Worm (Caenorhabditis elegans) whole organism, late embryonic: Measurements from ENCODE around the gene F11A10.6.

ENCODE experiments used
- C08G9.2 ChIP-seq: sonication (generic microtip); optimal IDR thresholded peaks from 2 replicates; lab custom pipeline; 2016; ENCODE audit warnings: mild to moderate bottlenecking, missing genetic modification characterization, moderate library complexity, missing compliant biosample characterization
- K02D7.2 ChIP-seq: sonication (generic microtip); optimal IDR thresholded peaks from 2 replicates; lab custom pipeline; 2017; ENCODE audit warnings: mild to moderate bottlenecking, missing genetic modification characterization, missing compliant biosample characterization
- ama-1 ChIP-seq: fragments of 150-350 bp; optimal IDR thresholded peaks from 2 replicates; lab custom pipeline; 2014
- ceh-14 ChIP-seq: sonication (generic microtip); optimal IDR thresholded peaks from 2 replicates; lab custom pipeline; 2016; ENCODE audit warnings: missing genotype, missing genetic modification characterization, missing compliant biosample characterization
- ceh-18 ChIP-seq: sonication (generic microtip); optimal IDR thresholded peaks from 2 replicates; lab custom pipeline; 2016; ENCODE audit warnings: missing genetic modification characterization, missing compliant biosample characterization
- ceh-19 ChIP-seq: fragments of 200-800 bp; sonication (Bioruptor generic); optimal IDR thresholded peaks from 2 replicates; lab custom pipeline; 2018; ENCODE audit warnings: mild to moderate bottlenecking, missing genetic modification characterization, missing compliant biosample characterization
- ceh-24 ChIP-seq: sonication (generic microtip); optimal IDR thresholded peaks from 2 replicates; lab custom pipeline; 2016; ENCODE audit warnings: mild to moderate bottlenecking, missing genetic modification characterization, missing compliant biosample characterization
- ceh-30 ChIP-seq: fragments of 150-350 bp; optimal IDR thresholded peaks from 2 replicates; lab custom pipeline; 2014; ENCODE audit warnings: missing biosample characterization, missing genetic modification characterization
- ceh-31 ChIP-seq: sonication (generic microtip); optimal IDR thresholded peaks from 2 replicates; lab custom pipeline; 2016; ENCODE audit warnings: missing genetic modification characterization, missing compliant biosample characterization
- ceh-34 ChIP-seq: sonication (generic microtip); optimal IDR thresholded peaks from 2 replicates; lab custom pipeline; 2016; ENCODE audit warnings: mild to moderate bottlenecking, missing genetic modification characterization, missing compliant biosample characterization
- ceh-48 ChIP-seq: sonication (generic microtip); optimal IDR thresholded peaks from 2 replicates; lab custom pipeline; 2016; ENCODE audit warnings: missing genetic modification characterization, inconsistent platforms, missing compliant biosample characterization
- ceh-9 ChIP-seq: sonication (generic microtip); optimal IDR thresholded peaks from 2 replicates; lab custom pipeline; 2016; ENCODE audit warnings: mild to moderate bottlenecking, missing genetic modification characterization, inconsistent platforms, missing compliant biosample characterization
- dmd-4 ChIP-seq: sonication (generic microtip); optimal IDR thresholded peaks from 2 replicates; lab custom pipeline; 2016; ENCODE audit warnings: borderline replicate concordance, missing genetic modification characterization, missing compliant biosample characterization
- elt-2 ChIP-seq: sonication (generic microtip); optimal IDR thresholded peaks from 2 replicates; lab custom pipeline; 2016; ENCODE audit warnings: missing genetic modification reagents, missing genetic modification characterization, missing compliant biosample characterization
- fkh-10 ChIP-seq: fragments of 150-350 bp; optimal IDR thresholded peaks from 2 replicates; lab custom pipeline; 2014; ENCODE audit warnings: missing biosample characterization, missing genetic modification reagents, missing genetic modification characterization
- gmeb-2 ChIP-seq: sonication (generic microtip); optimal IDR thresholded peaks from 2 replicates; lab custom pipeline; 2016; ENCODE audit warnings: missing genetic modification characterization, inconsistent platforms, missing compliant biosample characterization
- hlh-15 ChIP-seq: sonication (generic microtip); optimal IDR thresholded peaks from 2 replicates; lab custom pipeline; 2016; ENCODE audit warnings: missing genetic modification characterization, missing compliant biosample characterization
- hlh-30 ChIP-seq: sonication (generic microtip); optimal IDR thresholded peaks from 2 replicates; lab custom pipeline; 2017; ENCODE audit warnings: antibody characterized with exemption, missing genetic modification characterization, missing compliant biosample characterization; ENCODE audit not compliant: insufficient read depth
- hlh-6 ChIP-seq: sonication (generic microtip); optimal IDR thresholded peaks from 2 replicates; lab custom pipeline; 2016; ENCODE audit warnings: missing genotype, missing genetic modification characterization, missing compliant biosample characterization
- hlh-8 ChIP-seq: sonication (generic microtip); optimal IDR thresholded peaks from 2 replicates; lab custom pipeline; 2016; ENCODE audit warnings: missing genotype, missing genetic modification characterization, missing compliant biosample characterization
- lin-11 ChIP-seq: fragments of 200-800 bp; sonication (Bioruptor generic); optimal IDR thresholded peaks from 2 replicates; lab custom pipeline; 2018; ENCODE audit warnings: mild to moderate bottlenecking, missing genetic modification characterization, missing compliant biosample characterization
- madf-2 ChIP-seq: sonication (generic microtip); optimal IDR thresholded peaks from 2 replicates; lab custom pipeline; 2017; ENCODE audit warnings: missing genetic modification characterization, missing compliant biosample characterization
- nfya-1 ChIP-seq: sonication (generic microtip); optimal IDR thresholded peaks from 2 replicates; lab custom pipeline; 2017; ENCODE audit warnings: missing genetic modification characterization, mild to moderate bottlenecking, missing compliant biosample characterization, antibody characterized with exemption, moderate library complexity
- nhr-11 ChIP-seq: fragments of 150-350 bp; optimal IDR thresholded peaks from 2 replicates; lab custom pipeline; 2014; ENCODE audit warnings: missing biosample characterization, missing genetic modification characterization
- odd-2 ChIP-seq: sonication (generic microtip); optimal IDR thresholded peaks from 2 replicates; lab custom pipeline; 2017; ENCODE audit warnings: antibody characterized with exemption, mild to moderate bottlenecking, missing genetic modification characterization, missing compliant biosample characterization
- pag-3 ChIP-seq: sonication (generic microtip); optimal IDR thresholded peaks from 2 replicates; lab custom pipeline; 2016; ENCODE audit warnings: missing compliant biosample characterization, missing genetic modification characterization, borderline replicate concordance
- pax-1 ChIP-seq: fragments of 150-350 bp; optimal IDR thresholded peaks from 2 replicates; lab custom pipeline; 2014; ENCODE audit warnings: missing biosample characterization, missing genetic modification characterization
- pha-2 ChIP-seq: sonication (generic microtip); optimal IDR thresholded peaks from 2 replicates; lab custom pipeline; 2017; ENCODE audit warnings: mild to moderate bottlenecking, missing genetic modification characterization, missing compliant biosample characterization
- pros-1 ChIP-seq: fragments of 150-350 bp; optimal IDR thresholded peaks from 2 replicates; lab custom pipeline; 2014; ENCODE audit warnings: missing biosample characterization, missing genetic modification reagents, missing genetic modification characterization
- sdc-2 ChIP-seq: sonication (generic microtip); optimal IDR thresholded peaks from 2 replicates; lab custom pipeline; 2016; ENCODE audit warnings: missing genotype, missing genetic modification characterization, missing compliant biosample characterization
- sox-4 ChIP-seq: sonication (generic microtip); optimal IDR thresholded peaks from 2 replicates; lab custom pipeline; 2017; ENCODE audit warnings: mild to moderate bottlenecking, missing genetic modification characterization, inconsistent platforms, missing compliant biosample characterization
- tbx-2 ChIP-seq: sonication (generic microtip); optimal IDR thresholded peaks from 2 replicates; lab custom pipeline; 2016; ENCODE audit warnings: missing genetic modification characterization, missing compliant biosample characterization
- tbx-7 ChIP-seq: sonication (generic microtip); optimal IDR thresholded peaks from 2 replicates; lab custom pipeline; 2016; ENCODE audit warnings: missing genotype, missing genetic modification characterization, missing compliant biosample characterization
- unc-3 ChIP-seq, 2 experiments: fragments of 200-800 bp in 1 of 2; sonication (Bioruptor generic) in 1 of 2; sonication (generic microtip) in 1 of 2; conservative IDR thresholded peaks in 1 of 2; optimal IDR thresholded peaks in 1 of 2; 2 replicates each; pipeline versions ENCODE4 v1.3.6 to Lab custom; 2016 to 2022; ENCODE audit warnings: missing compliant biosample characterization in 2 of 2, missing genetic modification characterization in 2 of 2, missing genetic modification reagents in 1 of 2
- unc-42 ChIP-seq: sonication (generic microtip); optimal IDR thresholded peaks from 2 replicates; lab custom pipeline; 2016; ENCODE audit warnings: missing genotype, missing genetic modification characterization, missing compliant biosample characterization

Gene F11A10.6

DNA sequence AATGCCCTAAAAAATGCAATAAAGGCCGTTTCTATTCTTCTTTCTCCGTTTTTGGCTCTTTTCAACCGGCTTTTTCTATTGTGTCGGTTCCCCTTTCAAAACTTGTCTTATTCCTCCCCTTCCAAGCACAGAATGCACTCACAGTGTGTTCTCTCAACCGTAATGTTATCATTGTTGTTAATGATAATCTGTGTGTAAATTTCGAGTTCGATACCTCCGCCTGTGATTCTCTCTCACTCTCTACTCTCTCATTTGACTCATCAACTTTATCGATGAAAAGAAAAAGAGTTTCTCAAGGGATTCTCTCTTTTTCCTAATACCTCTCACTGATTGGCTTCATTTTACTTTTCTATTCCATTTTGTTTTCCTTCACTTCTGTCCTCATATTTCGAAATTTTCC is 39.3 kb upstream of the F11A10.6 start:
- TF ChIP-seq ceh-24 (no peak), ceh-30 (no peak)

DNA sequence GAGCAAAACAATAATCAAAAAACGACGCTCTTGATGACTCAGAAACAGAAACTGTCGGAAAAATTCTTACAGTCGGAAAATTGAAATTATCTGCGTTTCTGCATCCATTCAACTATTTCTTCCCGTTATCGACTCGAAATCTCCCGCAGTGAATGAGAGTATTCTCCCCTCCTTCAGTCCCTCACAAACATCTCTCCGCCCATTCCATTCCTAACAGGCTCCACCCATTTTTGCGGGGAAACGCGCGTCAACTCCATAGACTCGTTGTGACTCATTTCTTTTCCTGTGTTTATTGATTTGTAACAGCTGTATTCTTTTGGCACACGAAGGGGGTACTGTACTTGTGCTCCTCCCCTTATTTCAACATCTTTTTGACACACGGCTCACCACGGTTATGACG is 38.4 kb upstream of the F11A10.6 start:
- peak; percentile 10 for TF ChIP-seq nfya-1 (tag; lab: Kevin White, UChicago)
- no peak for TF ChIP-seq hlh-15 (tag; lab: Kevin White, UChicago)
- TF ChIP-seq lin-11 (tag; lab: Kevin White, UChicago) = no peak

DNA sequence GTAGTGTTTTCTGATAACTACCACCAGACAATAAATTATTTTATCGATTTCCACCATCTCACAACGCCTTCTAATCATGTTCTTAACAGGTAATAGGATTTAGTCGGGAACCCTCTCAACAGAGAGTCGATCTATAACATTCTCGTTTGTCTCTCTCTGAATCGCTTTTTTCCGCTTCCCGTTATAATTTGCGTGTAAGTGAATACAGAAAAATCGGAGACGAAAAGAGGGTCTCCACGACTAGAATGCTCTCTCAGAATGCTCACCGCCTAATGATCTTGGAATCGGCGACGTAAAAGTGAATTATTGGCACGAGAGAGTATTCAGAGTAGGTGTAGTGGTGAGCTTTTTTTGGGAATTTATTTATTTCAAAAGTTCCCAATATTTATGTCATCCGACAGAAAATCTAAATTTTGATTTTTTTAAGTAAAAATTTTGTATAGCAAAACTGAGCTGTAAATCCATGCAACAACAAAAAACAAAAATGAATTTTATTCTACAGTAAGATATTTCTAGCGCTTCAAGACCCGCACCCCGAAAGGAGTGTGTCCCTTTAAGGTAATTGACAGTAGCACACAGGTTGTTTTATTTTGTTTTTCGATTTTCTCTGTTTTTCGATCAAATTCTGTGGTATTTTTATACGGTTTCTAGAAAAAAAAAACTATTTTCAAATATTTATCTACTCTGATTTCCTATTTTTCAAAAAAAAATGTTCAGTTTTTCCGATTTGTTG is 37.5 kb upstream of the F11A10.6 start:
- TF ChIP-seq sdc-2 (no peak), tbx-2 (tag; lab: Kevin White, UChicago) (no peak), unc-42 (tag; lab: Kevin White, UChicago) (peak; percentile 71), hlh-6 (tag; lab: Kevin White, UChicago) (no peak), K02D7.2 (tag; lab: Kevin White, UChicago) (no peak), pag-3 (tag; lab: Kevin White, UChicago) (no peak), elt-2 (tag; lab: Kevin White, UChicago) (no peak), hlh-30 (tag; lab: Kevin White, UChicago) (no peak)

DNA sequence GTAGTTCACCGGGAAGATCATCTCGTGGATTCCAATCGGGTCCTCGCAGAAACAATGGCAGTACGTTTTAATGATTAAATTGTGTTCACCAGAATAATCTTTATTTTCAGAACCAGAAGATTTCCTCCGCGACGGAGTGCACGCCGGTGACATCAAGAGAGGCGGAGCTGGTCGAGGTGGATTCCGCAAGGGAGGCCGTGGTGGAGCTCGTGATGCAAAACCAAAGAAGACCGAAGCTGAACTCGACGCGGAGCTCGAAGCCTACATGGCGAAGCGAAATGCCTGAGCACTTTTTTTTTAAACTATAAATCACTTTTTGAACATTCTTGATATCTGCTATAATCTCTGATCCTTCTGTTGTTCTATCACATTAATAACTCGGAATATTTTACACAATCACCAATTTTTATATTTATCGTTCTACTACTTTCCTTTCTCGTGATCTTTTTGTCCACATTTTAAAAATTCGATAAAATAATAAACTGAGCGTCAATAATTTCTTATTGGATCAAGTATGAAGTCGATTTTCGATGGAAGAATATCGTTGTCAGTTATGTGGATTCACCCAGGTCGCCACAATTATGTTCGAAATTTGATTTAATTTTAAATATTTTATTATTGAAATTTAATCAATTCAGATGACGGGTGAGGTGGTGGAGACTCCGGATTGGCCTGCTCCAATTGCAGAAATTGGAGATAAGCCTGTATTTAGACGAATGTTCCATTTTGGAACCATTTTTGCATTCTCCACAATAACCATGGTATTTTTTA is 35.0 kb upstream of the F11A10.6 start, which contains the start of gene dhhc-6:
dhhc-6 (plus strand) TSS at position 639 of the 771 bp plus-strand sequence.
- no peak for TF ChIP-seq ceh-31 (tag; lab: Kevin White, UChicago)
- no peak for TF ChIP-seq fkh-10 (GFP tag; lab: Kevin White, UChicago)
- TF ChIP-seq ceh-30 = no peak
- no peak for TF ChIP-seq ama-1 (lab: Kevin White, UChicago)
- TF ChIP-seq ceh-14 (tag; lab: Kevin White, UChicago) = no peak
- no peak for TF ChIP-seq C08G9.2 (tag; lab: Kevin White, UChicago)
- TF ChIP-seq dmd-4 (tag; lab: Kevin White, UChicago) = no peak
- no peak for TF ChIP-seq pros-1
- no peak for TF ChIP-seq lin-11 (tag; lab: Kevin White, UChicago)
- no peak for TF ChIP-seq hlh-8 (tag; lab: Kevin White, UChicago)

DNA sequence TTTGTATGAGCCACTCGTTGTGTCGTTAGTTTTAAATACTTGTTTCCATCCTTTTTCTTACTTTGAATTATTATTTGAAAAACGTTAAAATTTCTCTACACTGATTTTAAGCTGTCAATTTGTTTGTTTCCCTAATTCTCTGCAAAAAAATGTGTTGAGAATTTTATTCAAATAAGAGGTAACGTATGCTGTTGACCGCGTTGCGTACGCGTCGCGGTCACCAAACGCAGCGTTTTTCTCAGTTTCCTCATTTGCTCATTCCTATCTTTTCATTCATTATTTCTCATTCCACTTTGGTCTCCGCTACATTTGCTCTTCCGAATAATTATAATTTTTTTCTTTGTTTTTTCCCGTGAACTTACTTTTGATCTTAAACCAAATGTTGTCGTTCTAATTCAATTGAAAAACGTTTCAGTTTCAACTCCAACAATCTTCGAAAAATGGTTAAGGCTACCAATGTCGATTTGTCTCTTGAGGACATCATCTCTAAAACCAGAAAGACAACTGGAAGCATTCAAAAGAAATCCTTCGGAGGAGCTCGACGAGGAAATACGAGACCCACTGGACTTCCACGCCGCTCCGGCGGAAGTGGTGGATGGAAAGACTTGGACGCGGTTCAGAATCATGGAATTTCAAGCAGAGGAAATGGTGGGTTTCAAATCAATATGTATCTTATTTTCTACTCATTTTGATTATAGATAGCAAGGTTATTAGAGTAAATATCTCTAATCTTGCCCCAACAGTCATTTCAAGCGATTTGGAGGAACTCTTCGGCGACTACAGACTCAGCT is 33.6 kb upstream of the F11A10.6 start, which contains the start of gene aly-3:
aly-3 (plus strand) TSS at position 409 of the 791 bp plus-strand sequence.
- TF ChIP-seq nhr-11 = no peak
- no peak for TF ChIP-seq unc-3 (GFP tag; conservative IDR thresholded peaks at IDR 0.05; lab: Robert Waterston, UW)
- no peak for TF ChIP-seq unc-3 (tag; optimal IDR thresholded peaks at IDR 0.05; lab: Kevin White, UChicago)
- TF ChIP-seq ceh-34 (tag; lab: Kevin White, UChicago) = no peak
- peak; percentile 19 for TF ChIP-seq tbx-2 (tag; lab: Kevin White, UChicago)
- no peak for TF ChIP-seq odd-2 (tag; lab: Kevin White, UChicago)
- TF ChIP-seq madf-2 (tag; lab: Kevin White, UChicago) = no peak
- no peak for TF ChIP-seq gmeb-2 (tag; lab: Kevin White, UChicago)
- no peak for TF ChIP-seq ceh-48 (tag; lab: Kevin White, UChicago)
- TF ChIP-seq tbx-7 (tag; lab: Kevin White, UChicago) = no peak
- no peak for TF ChIP-seq sox-4 (tag; lab: Kevin White, UChicago)
- no peak for TF ChIP-seq pha-2 (tag; lab: Kevin White, UChicago)
- no peak for TF ChIP-seq ceh-19 (GFP tag; lab: Kevin White, UChicago)
- TF ChIP-seq ceh-18 = no peak
- peak; percentile 11 for TF ChIP-seq nfya-1 (tag; lab: Kevin White, UChicago)
- no peak for TF ChIP-seq ceh-9 (tag; lab: Kevin White, UChicago)
- no peak for TF ChIP-seq pax-1 (tag; lab: Kevin White, UChicago)
- TF ChIP-seq, all 69 proteins: peak for 2
